Worm (Caenorhabditis elegans) whole organism, L4/young adult: ENCODE data around the gene cdc-14.

Source experiments
- W03F9.2 ChIP-seq: fragments of 150-350 bp; optimal IDR thresholded peaks from 2 replicates; lab custom pipeline; 2014; ENCODE audit warnings: missing biosample characterization, missing genetic modification characterization
- dao-5 ChIP-seq: sonication (generic microtip); optimal IDR thresholded peaks from 2 replicates; lab custom pipeline; 2016; ENCODE audit warnings: missing genotype, missing genetic modification characterization, moderate library complexity, missing compliant biosample characterization
- him-1 ChIP-seq: sonication (generic microtip); optimal IDR thresholded peaks from 2 replicates; lab custom pipeline; 2016; ENCODE audit warnings: missing genotype, missing genetic modification reagents, missing genetic modification characterization, missing compliant biosample characterization

- no peak for TF ChIP-seq W03F9.2 (tag; lab: Kevin White, UChicago)
- TF ChIP-seq him-1 (tag; lab: Kevin White, UChicago) = no peak
- TF ChIP-seq dao-5 (tag; lab: Kevin White, UChicago) = no peak
Measured at ce11 chrII:5541685-5542084, 51.5 kb downstream of the cdc-14 start, which contains the start of gene C17C3.24.
